Worm (Caenorhabditis elegans) whole organism, young adult: ENCODE measurements around the gene F22B5.5.

Experiments used
- snpc-1.3 ChIP-seq: sonication (generic microtip); optimal IDR thresholded peaks from 2 replicates; lab custom pipeline; 2017; ENCODE audit warnings: missing genetic modification characterization, mild to moderate bottlenecking, missing compliant biosample characterization, antibody characterized with exemption, moderate library complexity, missing genotype, missing genetic modification reagents; ENCODE audit not compliant: insufficient read depth
- tbp1 ChIP-seq: fragments of 200-800 bp; sonication (Bioruptor generic); optimal IDR thresholded peaks from 2 replicates; lab custom pipeline; 2018; ENCODE audit warnings: mild to moderate bottlenecking, missing genetic modification characterization, missing compliant biosample characterization

ce11 chrII:8467809-8468208 lies 13.4 kb upstream of the F22B5.5 start, which contains the start of gene M05D6.2:
- TF ChIP-seq tbp1, result no peak
- TF ChIP-seq snpc-1.3, result no peak
